Fruit fly (Drosophila melanogaster): ENCODE data around the gene Creld.

Creld gene

DNA sequence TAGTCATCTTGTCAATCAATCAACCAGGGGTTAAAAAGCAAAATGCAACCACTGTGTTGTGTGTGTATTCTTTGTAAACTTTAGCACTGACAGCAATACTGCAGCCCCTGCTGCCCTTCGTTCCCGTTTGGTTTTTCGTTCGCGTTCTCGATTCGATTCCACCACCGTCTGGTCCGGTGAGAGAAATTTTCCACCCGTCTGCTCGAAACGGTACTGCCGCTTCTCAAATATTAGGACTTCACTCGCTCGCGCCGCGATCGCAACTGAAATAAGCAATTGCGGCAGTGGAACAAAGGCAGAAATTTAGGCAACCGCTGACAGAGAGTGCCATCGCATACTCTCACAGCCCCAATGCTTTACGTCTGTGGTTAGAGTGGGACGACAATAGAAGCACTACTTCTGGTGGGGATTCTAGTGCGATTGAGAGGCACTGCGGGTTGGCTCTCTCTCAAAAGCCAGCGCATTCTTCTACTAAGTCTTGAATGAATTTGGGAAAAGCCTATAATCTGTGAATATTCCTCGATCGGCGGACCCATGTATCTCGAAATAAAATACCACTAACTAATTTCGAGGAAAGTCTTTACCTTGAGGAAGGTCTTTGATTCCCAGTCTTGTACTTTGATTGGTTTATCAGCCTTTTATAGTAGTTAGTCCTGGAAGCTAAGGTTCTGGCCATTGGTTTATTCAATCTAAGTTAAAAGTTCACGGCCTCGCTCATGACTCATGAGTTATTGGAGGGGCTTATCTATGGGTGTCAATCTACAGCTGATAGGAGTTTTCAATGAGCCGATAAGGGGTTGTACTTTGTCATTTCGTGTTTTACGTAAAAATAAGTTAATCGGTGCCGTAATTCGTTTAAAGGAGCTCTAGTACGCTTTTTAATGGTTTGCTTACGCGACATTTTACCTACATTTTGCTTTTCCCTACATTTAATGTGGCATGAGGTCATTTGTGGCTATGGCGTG lies 27.1 kb downstream of the Creld start:
- peak; percentile 91 for TF ChIP-seq CG17801 (GFP tag; optimal IDR thresholded peaks at IDR 0.05; ENCODE audit: partially characterized antibody)

DNA sequence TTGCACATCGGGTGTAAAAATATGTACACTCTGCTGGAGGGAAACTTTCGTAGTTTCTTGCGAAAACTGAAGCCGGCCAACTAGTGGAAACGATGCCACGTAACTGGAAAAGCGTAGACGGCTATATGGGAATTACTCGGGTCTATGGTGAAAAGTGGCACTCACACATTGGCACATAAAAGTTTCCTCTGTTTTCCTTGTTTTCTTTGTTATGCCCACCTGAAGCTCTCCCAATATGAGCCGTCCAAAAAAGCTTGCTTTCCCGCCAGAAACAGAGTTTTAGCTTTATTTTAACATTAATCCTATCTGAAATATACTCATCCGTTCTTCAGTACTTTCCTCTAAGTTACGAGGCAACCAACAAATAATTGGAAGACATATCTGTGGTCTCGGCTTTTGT lies 28.5 kb downstream of the Creld start, which contains the start of gene CG3164:
Gene CG3164 (minus strand): TSS at position 101 of the 400 bp plus-strand sequence.
- TF ChIP-seq CG17801 (GFP tag; optimal IDR thresholded peaks at IDR 0.05; ENCODE audit: partially characterized antibody) = no peak

DNA sequence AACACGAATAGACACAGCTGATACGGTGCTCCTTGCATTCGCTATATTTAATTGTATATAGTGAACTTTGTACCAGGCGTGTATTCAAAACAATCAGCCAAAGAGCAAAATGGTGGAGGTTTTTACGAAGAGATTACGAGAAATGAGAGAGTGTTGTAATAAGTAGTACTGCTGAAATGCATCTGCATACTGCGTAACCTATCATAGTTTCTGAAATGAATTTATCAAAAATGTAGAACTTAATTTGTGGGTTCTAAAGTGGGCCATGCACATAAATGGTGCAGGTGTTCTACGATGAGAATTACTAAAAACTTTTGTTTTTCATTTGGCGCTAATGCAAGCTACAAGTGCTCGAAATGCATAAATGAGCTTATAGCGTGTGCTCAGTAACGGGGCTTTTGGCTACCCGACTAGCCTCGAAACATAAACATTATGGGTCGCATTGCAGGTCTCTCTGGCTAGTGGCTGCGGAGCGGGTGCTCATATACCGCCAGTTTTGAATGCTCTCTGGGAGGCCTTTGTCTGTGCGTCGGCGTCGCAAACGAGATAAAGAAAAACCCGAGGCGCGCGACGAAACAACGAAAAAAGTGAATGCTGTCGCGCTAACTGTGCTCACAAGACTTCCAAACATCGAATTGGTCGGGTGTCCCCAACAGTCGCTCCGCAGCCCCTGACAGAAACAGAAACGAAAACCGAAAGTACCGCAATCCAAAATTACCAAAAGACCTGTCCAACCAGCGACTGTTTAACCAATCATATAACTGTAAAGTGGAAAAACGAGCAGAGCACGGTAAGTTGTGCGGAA lies 29.5 kb downstream of the Creld start, which contains the start of gene Gs1:
Gene Gs1 (plus strand): TSS at position 612 of the 805 bp plus-strand sequence.
- TF ChIP-seq CG17801 (GFP tag; optimal IDR thresholded peaks at IDR 0.05; ENCODE audit: partially characterized antibody) = peak; percentile 49

DNA sequence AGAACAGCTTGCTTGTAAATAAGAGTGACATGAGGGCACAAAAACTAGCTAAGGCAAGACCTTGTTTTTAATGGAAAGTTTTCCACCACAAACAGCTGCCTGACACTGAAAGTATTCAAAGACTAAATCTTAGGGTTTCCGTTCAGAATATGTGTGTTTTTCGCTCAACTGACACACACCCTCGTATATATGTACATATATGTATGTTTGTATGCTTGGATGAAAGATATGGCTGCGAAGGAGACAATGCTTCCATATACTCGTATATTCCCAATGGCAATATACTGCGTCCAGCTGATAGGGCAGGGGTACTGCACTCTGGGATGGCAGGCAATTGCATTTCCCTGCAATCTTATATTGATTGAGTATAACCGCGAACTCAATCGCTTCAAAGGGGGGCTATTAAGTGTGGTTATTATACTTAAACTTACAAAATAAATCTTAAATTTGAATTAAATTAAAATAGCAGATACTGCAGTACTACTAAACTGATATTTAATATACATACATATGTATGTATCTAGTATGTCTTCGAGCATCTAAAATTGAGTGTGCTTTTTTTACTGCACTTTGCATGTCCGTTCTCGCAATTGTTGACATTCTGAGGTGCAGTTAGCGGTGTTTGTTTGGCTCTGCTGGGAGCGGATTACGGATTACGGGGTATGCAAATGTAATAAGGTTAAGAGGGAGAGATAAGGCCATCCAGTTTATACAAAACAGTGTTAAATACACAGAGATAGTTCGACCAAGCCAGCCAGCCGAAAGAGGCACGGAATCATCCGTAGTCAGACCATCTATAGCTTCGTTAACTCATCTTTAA lies 32.6 kb downstream of the Creld start:
- TF ChIP-seq CG17801 (GFP tag; optimal IDR thresholded peaks at IDR 0.05; ENCODE audit: partially characterized antibody) = no peak

DNA sequence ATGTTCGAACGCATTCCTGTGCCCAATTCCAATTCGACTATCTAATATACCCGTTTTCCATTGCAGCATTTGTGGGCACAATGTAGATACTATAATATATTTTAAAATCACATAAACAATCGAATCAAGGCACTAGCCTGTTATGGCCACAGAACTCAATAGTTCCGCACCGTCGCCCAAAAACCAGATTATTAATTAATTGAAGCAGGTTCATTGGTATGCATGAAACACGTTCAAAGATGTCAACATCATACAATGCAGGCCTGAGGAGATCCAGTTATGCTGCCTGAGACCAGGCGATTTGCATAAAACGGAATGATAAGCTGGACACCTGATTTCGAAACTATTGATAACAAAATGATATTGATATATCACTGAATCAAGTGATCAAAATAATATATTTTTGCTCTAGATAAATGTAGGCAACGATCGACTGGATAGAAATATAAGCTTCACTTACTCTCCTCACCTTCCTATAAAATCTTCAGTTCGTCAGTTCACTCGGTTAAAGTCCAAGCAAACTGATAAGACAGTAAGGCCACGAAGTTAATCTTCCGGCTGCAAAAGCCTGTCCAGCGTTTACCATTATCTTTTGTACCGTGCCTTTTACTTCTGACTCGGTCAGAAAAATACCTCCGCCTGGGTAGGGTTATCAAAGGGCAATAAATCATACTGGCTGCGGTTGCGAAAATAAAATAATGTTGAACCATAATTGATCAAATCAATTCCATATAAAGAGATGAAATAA lies 33.4 kb downstream of the Creld start:
- no peak for TF ChIP-seq CG17801 (GFP tag; optimal IDR thresholded peaks at IDR 0.05; ENCODE audit: partially characterized antibody)

DNA sequence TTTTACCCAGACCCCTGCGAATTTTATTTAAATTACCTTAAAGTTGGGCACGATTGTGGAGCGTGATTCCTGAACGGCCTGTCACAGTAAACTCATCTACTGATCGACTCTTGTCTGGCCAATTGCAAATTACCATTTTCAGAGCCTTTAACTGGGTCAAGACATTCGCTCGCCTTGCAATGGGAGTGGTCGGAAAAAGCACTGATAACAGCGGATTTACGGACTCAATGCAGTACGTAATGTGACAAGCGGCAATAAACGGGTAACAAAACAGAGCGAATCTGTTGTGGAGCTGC lies 33.9 kb downstream of the Creld start:
- TF ChIP-seq CG17801 (GFP tag; optimal IDR thresholded peaks at IDR 0.05; ENCODE audit: partially characterized antibody) = no peak

DNA sequence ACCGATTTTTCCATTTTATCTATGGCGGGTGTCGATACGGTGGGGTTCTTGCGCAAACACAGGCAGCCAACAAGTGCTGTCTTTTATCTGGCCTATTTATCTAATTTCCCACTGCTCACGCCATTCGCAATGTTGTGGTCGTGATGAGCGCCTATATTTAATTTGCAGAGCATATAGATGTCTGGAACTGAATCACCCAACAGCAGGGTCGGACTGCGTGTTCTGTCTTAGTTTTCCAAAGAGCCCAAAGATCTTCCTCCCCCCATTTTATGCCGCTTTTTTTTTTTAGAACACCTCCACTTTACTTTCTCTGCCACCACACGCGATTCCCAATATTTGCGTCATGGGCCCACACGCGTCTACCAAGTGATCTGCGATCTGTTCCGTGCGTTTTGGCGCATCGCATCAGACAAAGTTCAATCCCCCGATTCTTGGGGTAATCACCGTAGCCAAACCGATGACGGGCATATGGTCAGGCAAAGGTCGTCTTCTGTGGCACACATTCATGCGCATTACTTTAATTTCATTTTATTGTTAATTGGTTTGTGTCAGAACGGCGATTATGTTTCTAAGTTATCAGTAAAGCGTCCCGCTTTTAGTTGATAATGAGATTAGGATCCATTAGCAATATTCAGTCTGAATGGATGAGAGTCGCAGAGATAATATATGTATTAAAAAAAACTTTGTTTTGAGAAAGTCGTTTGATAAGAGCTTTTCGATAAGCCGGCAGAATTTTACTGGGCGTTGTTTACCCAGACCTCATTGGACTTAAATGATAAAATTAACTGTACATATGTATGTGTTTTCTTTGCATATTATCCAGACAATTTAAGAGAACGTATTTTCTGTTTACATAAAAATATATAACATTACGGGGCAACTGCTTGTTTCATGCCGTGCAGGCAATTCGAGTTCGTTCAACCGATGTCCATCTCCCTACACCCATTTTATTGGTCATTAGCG lies 34.8 kb downstream of the Creld start:
- TF ChIP-seq CG17801 (GFP tag; optimal IDR thresholded peaks at IDR 0.05; ENCODE audit: partially characterized antibody) = no peak

DNA sequence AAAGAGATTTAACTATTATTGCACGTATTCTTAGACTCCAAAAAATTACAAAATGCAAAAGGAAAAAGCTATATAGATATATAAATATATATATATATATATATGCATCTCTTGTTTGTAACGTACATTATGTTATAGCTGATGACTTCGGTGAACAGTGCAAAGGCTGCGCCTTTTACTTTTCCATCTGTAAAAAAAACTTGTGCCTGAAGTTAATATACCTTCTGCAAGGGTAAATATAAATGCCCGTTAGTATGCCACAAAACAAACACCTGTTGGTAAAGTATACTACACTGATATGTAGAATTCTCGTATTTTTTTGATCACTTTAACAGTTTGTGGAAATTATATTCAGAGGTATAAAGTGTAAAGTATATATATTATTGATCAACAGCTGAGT lies 35.9 kb downstream of the Creld start:
- no peak for TF ChIP-seq CG17801 (GFP tag; optimal IDR thresholded peaks at IDR 0.05; ENCODE audit: partially characterized antibody)

DNA sequence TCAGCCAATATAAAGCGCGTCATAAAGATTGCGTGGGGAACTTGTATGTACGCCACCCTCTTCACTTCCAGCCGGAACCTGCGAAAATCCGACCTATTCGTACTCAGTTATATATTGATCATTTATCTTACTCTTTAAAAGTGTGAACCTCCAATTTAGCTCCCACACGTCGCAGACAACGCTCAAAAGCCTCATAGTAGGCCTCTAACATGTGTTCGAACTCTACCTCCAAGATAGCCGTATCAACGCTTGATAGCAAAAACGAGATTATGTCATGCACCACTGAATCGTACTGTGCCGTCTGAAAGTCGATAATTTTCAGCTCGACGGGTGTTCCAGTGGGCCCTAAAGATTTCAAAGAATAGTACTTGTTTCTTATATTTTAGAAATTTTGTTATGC lies 37.4 kb downstream of the Creld start:
- TF ChIP-seq CG17801 (GFP tag; optimal IDR thresholded peaks at IDR 0.05; ENCODE audit: partially characterized antibody) = no peak

DNA sequence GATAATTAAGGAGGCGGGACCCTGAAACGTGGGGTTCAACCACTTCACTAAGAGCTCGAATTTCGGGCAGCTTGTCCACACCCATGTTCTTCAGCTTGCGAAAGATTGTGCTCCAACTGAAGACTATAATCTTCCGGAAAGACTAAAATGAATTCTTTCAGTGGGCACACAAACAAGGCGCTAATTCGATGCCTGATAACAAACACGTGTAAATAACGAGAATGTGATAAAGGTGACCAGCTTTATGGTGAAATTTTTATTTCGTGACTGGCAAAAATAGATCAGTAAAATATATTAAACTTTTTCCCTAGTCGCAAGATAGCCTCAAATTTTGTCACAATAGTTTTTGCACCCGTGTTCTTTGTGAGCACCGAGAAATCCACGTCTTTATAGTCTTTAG lies 38.7 kb downstream of the Creld start, which contains the start of the genes CG31975 and ovm:
Gene CG31975 (minus strand): TSS at position 144 of the 400 bp plus-strand sequence.
Gene ovm (minus strand): TSS at position 144 of the 400 bp plus-strand sequence.
- TF ChIP-seq CG17801 (GFP tag; optimal IDR thresholded peaks at IDR 0.05; ENCODE audit: partially characterized antibody) = no peak

DNA sequence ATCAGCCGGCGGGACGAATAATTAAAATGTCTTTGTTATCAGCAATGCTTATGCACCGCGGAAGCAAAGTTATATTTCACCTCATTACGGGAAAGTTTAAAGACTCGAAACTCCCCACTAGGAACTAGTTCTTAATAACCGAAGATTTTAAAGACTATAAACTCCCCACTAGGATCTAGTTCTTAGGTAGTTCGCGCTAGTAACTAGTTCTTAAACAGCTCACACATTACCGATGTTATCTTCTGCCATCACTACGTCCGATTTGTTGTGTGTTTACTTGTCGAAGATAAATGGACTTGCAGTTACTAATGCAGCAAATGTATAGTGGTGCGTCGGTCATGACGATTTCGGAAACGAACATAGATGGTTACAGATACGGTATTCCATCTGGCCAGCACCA lies 40.9 kb downstream of the Creld start, which contains the start of the genes CG31974 and CG11454:
Gene CG31974 (minus strand): TSS at position 4 of the 400 bp plus-strand sequence.
Gene CG11454 (plus strand): TSS at position 236 of the 400 bp plus-strand sequence.
- TF ChIP-seq CG17801 (GFP tag; optimal IDR thresholded peaks at IDR 0.05; ENCODE audit: partially characterized antibody) = no peak

DNA sequence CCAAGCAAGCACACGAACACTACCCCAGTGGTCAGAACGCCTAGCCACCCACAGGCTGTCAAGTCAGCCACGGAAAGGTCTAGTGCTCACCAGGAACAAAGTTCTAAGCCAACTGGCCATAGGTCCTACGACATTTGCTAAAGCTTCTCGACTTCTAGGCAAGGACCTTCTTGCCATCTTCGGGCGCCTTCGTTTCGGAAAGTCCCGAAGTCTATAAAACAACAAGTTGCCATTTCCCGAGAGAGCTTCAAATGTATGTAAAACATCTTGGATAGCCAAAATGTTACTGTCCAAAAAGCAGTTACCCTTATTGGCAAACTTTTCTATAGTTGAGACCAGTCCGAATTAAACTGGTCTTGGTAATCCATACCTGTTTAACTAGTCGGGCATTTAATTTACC lies 44.3 kb downstream of the Creld start:
- no peak for TF ChIP-seq CG17801 (GFP tag; optimal IDR thresholded peaks at IDR 0.05; ENCODE audit: partially characterized antibody)

DNA sequence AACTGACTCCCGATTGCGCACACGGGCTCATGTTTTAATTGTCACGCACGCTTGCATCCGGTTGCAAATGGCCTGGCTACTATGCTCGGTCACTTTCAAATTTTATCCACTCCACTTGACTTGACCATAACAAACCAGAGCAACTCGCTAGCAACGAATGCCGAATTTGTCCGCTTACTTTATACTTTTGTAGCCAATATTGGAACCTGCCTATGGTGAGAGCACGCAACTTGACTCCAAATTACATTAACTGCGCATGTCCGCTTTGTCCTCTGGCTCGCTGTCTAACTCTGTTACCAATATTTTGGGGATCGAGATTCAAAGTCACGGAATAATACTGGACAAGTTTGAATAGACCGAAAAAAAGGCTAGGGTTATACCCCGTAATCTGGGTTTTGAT lies 51.0 kb downstream of the Creld start, which contains the start of gene CG42399:
Gene CG42399 (minus strand): TSS at position 159 of the 400 bp plus-strand sequence.
- no peak for TF ChIP-seq CG17801 (GFP tag; optimal IDR thresholded peaks at IDR 0.05; ENCODE audit: partially characterized antibody)
